Fruit fly (Drosophila melanogaster): ENCODE data around the gene CG15812.

Gene CG15812

dm6 chr3L:3141411-3141810 is 18.4 kb upstream of the CG15812 start:
- TF ChIP-seq Dfd (GFP tag; optimal IDR thresholded peaks at IDR 0.05) = no peak

DNA sequence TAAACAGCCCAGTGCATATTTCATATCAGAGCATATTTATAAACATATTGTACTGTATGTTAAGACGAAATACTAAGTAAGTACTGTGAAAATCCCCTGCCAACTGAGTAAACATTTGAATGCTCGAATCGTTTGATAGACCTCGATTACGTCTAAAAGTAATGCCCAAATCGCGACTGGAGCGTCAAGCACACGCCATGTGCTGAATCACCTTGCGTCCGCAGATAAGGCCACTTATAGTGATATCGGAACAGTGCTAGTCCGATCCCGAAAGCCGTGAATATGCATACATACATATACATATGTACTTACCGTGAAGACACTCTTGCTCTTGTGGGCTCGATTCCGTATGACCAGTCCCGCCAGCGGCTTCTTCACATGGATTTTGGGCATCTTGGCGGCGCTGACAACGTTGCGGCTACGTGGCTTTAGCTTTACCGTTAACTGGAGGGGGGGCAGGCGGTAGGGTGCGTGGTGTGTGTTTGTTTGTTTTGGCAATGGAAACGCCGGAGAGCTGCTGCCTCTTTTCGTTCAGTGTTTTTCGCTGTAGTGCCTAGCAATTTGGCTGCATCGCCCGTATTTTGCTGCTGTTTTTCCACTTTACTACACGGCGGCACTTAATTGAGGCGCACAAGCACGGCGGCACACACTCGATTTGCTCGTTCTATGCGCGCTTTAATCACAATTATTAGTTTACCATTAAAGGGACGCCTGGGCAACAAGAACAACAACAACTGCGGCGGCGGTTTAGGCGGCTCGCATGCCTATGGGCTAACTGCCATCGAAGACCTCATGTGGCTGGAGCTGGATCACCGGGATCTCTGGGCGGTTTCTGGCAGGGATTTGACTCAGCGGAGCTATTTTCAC is 17.0 kb upstream of the CG15812 start:
- TF ChIP-seq dsf (GFP tag; optimal IDR thresholded peaks at IDR 0.05; ENCODE audit: borderline replicate concordance) (no peak), Myc (optimal IDR thresholded peaks at IDR 0.05) (no peak), pan (optimal IDR thresholded peaks at IDR 0.05) (no peak), Hnf4 (GFP tag; optimal IDR thresholded peaks at IDR 0.05) (no peak), Rel (GFP tag; optimal IDR thresholded peaks at IDR 0.05) (no peak), Rel (tag; optimal IDR thresholded peaks at IDR 0.05) (peak; percentile 33), brk (GFP tag; optimal IDR thresholded peaks at IDR 0.05) (no peak), h (GFP tag; optimal IDR thresholded peaks at IDR 0.05) (peak; percentile 61), GATAd (GFP tag; optimal IDR thresholded peaks at IDR 0.05) (no peak), psq (GFP tag; optimal IDR thresholded peaks at IDR 0.05) (no peak)

DNA sequence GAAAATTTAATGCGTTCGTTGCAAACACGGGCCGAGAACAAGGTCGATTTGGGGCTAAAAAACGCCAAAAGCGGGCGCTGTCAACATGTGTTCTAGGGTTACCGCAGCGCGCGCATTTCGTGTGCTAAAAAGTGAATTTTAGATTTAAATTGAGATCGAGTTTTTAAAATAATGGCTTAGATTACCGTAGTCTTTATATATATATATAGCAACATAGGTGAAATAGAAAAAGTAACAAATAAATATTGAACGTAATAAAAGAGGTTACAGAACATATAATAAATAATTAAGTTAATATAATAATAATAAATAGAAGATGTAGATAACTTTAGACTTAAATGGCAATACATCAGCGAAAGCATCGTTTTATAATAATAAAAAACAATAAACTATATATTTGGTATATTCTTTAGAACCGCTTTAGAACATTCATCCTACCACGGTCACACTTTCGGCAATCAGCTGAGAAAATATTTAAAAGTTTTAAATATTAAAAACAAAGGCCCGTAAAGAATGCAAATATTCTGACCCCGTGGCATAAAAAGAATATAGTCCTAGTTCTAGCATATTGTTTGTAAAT is 16.3 kb upstream of the CG15812 start, which contains the start of the genes CG11537 and Alg2:
TSS of gene CG11537 (minus strand) at position 75 of the 580 bp plus-strand sequence.
TSS of gene Alg2 (plus strand) at position 426 of the 580 bp plus-strand sequence.
- TF ChIP-seq Hr78 (GFP tag; optimal IDR thresholded peaks at IDR 0.05) = no peak
- peak; percentile 35 for TF ChIP-seq Myc (optimal IDR thresholded peaks at IDR 0.05)
- TF ChIP-seq Mio (GFP tag; optimal IDR thresholded peaks at IDR 0.05) = no peak
- TF ChIP-seq HLH106 (tag; optimal IDR thresholded peaks at IDR 0.05) = peak; percentile 22
- no peak for TF ChIP-seq GATAd (GFP tag; optimal IDR thresholded peaks at IDR 0.05)
- TF ChIP-seq brk (GFP tag; optimal IDR thresholded peaks at IDR 0.05) = no peak
- TF ChIP-seq sage (GFP tag; optimal IDR thresholded peaks at IDR 0.05) = no peak
- TF ChIP-seq rgr (GFP tag; optimal IDR thresholded peaks at IDR 0.05) = peak; percentile 29
- no peak for TF ChIP-seq Dif (GFP tag; optimal IDR thresholded peaks at IDR 0.05; ENCODE audit: partially characterized antibody)
- TF ChIP-seq usp (GFP tag; optimal IDR thresholded peaks at IDR 0.05) = no peak
- no peak for TF ChIP-seq pan (optimal IDR thresholded peaks at IDR 0.05)
- TF ChIP-seq h (GFP tag; optimal IDR thresholded peaks at IDR 0.05) = no peak
- TF ChIP-seq CG9705 (GFP tag; optimal IDR thresholded peaks at IDR 0.05) = no peak
- no peak for TF ChIP-seq sv (GFP tag; optimal IDR thresholded peaks at IDR 0.05)
- peak; percentile 13 for TF ChIP-seq Sp1 (GFP tag; optimal IDR thresholded peaks at IDR 0.05)
- TF ChIP-seq woc (GFP tag; optimal IDR thresholded peaks at IDR 0.05) = no peak
- TF ChIP-seq Dfd (GFP tag; optimal IDR thresholded peaks at IDR 0.05) = no peak
- TF ChIP-seq jim (GFP tag; optimal IDR thresholded peaks at IDR 0.05) = no peak
- TF ChIP-seq Jra (GFP tag; optimal IDR thresholded peaks at IDR 0.05) = no peak
- no peak for TF ChIP-seq lola (GFP tag; optimal IDR thresholded peaks at IDR 0.05)
- no peak for TF ChIP-seq CrebA (GFP tag; optimal IDR thresholded peaks at IDR 0.05; ENCODE audit: borderline replicate concordance)
- no peak for TF ChIP-seq Hnf4 (GFP tag; optimal IDR thresholded peaks at IDR 0.05)
- no peak for TF ChIP-seq tai (GFP tag; optimal IDR thresholded peaks at IDR 0.05)
- TF ChIP-seq foxo (GFP tag; optimal IDR thresholded peaks at IDR 0.05) = peak in 1 of 2 experiments; percentile 27
- TF ChIP-seq fru (GFP tag; optimal IDR thresholded peaks at IDR 0.05) = no peak
- no peak for TF ChIP-seq CG32264 (GFP tag; optimal IDR thresholded peaks at IDR 0.05)
- no peak for TF ChIP-seq dmrt93B (GFP tag; optimal IDR thresholded peaks at IDR 0.05)
- no peak for TF ChIP-seq ey (GFP tag; optimal IDR thresholded peaks at IDR 0.05)
- TF ChIP-seq Abd-B (GFP tag; optimal IDR thresholded peaks at IDR 0.05) = no peak
- no peak for TF ChIP-seq dl (GFP tag; optimal IDR thresholded peaks at IDR 0.05; ENCODE audit: insufficient read depth in 1 of 2, partially characterized antibody in 2 of 2)
- no peak for TF ChIP-seq br (GFP tag; optimal IDR thresholded peaks at IDR 0.05)
- TF ChIP-seq dsf (GFP tag; optimal IDR thresholded peaks at IDR 0.05; ENCODE audit: borderline replicate concordance) = no peak
- no peak for TF ChIP-seq N (GFP tag; optimal IDR thresholded peaks at IDR 0.05)
- TF ChIP-seq Rel (GFP tag; optimal IDR thresholded peaks at IDR 0.05) = no peak
- peak; percentile 4 for TF ChIP-seq Rel (tag; optimal IDR thresholded peaks at IDR 0.05)
- no peak for TF ChIP-seq Vsx2 (GFP tag; optimal IDR thresholded peaks at IDR 0.05; ENCODE audit: partially characterized antibody)
- no peak for TF ChIP-seq Hr83 (GFP tag; optimal IDR thresholded peaks at IDR 0.05; ENCODE audit: poor library complexity, severe bottlenecking)
- TF ChIP-seq psq (GFP tag; optimal IDR thresholded peaks at IDR 0.05) = peak; percentile 0
- TF ChIP-seq OdsH (GFP tag; optimal IDR thresholded peaks at IDR 0.05) = no peak
